Worm (Caenorhabditis elegans): ENCODE data around the gene B0393.4.

ce11 chrIII:4739975-4740374 lies 23.4 kb downstream of the B0393.4 start, which contains the start of gene ras-2:
- TF ChIP-seq ama-1 (optimal IDR thresholded peaks at IDR 0.05) (no peak), ceh-9 (tag; optimal IDR thresholded peaks at IDR 0.05) (no peak), tbx-2 (tag; optimal IDR thresholded peaks at IDR 0.05) (no peak), hlh-13 (GFP tag; optimal IDR thresholded peaks at IDR 0.05) (no peak), sox-2 (GFP tag; IDR thresholded peaks at IDR 0.05) (no peak), nhr-232 (tag; optimal IDR thresholded peaks at IDR 0.05) (no peak), fkh-6 (tag; optimal IDR thresholded peaks at IDR 0.05) (no peak), K02D7.2 (tag; optimal IDR thresholded peaks at IDR 0.05) (no peak), T23F11.4 (GFP tag; optimal IDR thresholded peaks at IDR 0.05) (no peak), nfya-1 (tag; optimal IDR thresholded peaks at IDR 0.05) (no peak), hlh-6 (tag; optimal IDR thresholded peaks at IDR 0.05) (no peak), eyg-1 (tag; optimal IDR thresholded peaks at IDR 0.05) (no peak)
